Worm (Caenorhabditis elegans): ENCODE data around the gene cccp-1.
A peak's percentile ranks its signal among the peaks of the same experiment; 100 is the strongest.

cccp-1 gene

DNA sequence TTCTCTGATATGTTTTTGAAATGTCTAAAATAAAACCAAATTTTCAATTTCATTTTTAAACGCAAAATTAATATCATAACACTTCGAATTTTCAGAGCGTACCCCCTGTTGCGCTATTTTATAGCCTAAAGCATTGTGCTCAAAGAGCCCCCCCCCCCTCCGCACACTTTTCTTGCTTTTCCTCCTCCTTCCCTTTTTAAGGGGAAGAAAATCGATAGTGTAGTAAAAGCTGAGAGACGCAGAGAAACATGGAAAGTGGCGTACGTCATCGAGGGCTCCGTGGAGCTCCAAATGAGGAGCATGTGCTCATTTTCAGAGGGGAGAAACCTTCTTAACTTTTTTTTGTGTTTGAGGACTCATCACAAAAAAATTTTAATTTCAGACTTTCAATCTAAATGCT lies at the start of gene cccp-1:
cccp-1 (plus strand) TSS at position 377 of the 400 bp plus-strand sequence.
- TF ChIP-seq T26A5.8 (tag; optimal IDR thresholded peaks at IDR 0.05) (no peak), D2030.7 (GFP tag; IDR thresholded peaks at IDR 0.05) (no peak), hsf-1 (GFP tag; IDR thresholded peaks at IDR 0.05) (no peak), mcd-1 (GFP tag; IDR thresholded peaks at IDR 0.05) (peak; percentile 15; the same call in 1 of the 2 replicates), die-1 (tag; optimal IDR thresholded peaks at IDR 0.05) (no peak), ceh-91 (GFP tag; IDR thresholded peaks at IDR 0.05) (no peak), madf-10 (tag; optimal IDR thresholded peaks at IDR 0.05) (no peak), ztf-25 (GFP tag; IDR thresholded peaks at IDR 0.05) (no peak), dpl-1 (GFP tag; optimal IDR thresholded peaks at IDR 0.05) (no peak), cebp-1 (GFP tag; IDR thresholded peaks at IDR 0.05) (no peak), cebp-1 (tag; optimal IDR thresholded peaks at IDR 0.05) (peak; percentile 14), Y53F4B.3 (GFP tag; IDR thresholded peaks at IDR 0.05) (no peak), C06A6.2 (GFP tag; conservative IDR thresholded peaks at IDR 0.05) (no peak), aptf-3 (GFP tag; IDR thresholded peaks at IDR 0.05) (no peak), hmg-1.2 (GFP tag; IDR thresholded peaks at IDR 0.05) (peak; percentile 82), ekl-4 (GFP tag; IDR thresholded peaks at IDR 0.05) (no peak), attf-5 (GFP tag; optimal IDR thresholded peaks at IDR 0.05) (no peak), sdz-38 (tag; optimal IDR thresholded peaks at IDR 0.05) (no peak), cebp-2 (GFP tag; IDR thresholded peaks at IDR 0.05) (no peak), zfh-2 (GFP tag; conservative IDR thresholded peaks at IDR 0.05) (peak; percentile 29; the same call in 1 of the 2 replicates), F33H1.4 (GFP tag; IDR thresholded peaks at IDR 0.05) (no peak), ama-1 (optimal IDR thresholded peaks at IDR 0.05) (no peak), ama-1 (GFP tag; optimal IDR thresholded peaks at IDR 0.05) (no peak), dox-1 (GFP tag; IDR thresholded peaks at IDR 0.05) (0 out of 2 replicates have a peak, but pooled peaks have one; percentile 7), ccch-3 (GFP tag; optimal IDR thresholded peaks at IDR 0.05) (no peak)

DNA sequence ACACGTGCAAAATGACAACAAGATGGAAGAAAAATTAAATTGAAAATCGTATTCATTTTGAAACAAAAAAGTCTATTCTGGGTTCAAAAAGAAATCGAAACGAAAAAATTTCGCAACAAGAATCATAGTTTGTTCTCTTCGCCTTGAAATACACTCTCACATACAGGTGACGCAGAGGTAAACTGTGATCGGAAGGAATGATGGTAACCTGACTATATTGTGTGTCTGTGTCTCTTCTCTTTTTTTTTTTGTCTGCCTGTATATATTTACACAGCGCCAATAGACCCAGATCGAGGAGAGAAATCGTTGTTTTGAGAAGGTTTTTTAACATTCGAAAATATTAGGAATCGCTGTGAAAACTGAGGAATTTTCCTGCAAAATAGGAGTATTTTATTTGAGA lies 48.6 kb upstream of the cccp-1 start:
- TF ChIP-seq mes-4 (tag; optimal IDR thresholded peaks at IDR 0.05), result no peak
- peak; percentile 51 for TF ChIP-seq attf-5 (GFP tag; optimal IDR thresholded peaks at IDR 0.05)
- TF ChIP-seq pha-4 (tag; optimal IDR thresholded peaks at IDR 0.05), result peak; percentile 71
- TF ChIP-seq him-1 (tag; optimal IDR thresholded peaks at IDR 0.05), result no peak
- no peak for TF ChIP-seq madf-10 (tag; optimal IDR thresholded peaks at IDR 0.05)
- no peak for TF ChIP-seq attf-3 (GFP tag; conservative IDR thresholded peaks at IDR 0.05)
- TF ChIP-seq egl-18 (GFP tag; IDR thresholded peaks at IDR 0.05), result no peak
- no peak for TF ChIP-seq ceh-91 (GFP tag; IDR thresholded peaks at IDR 0.05)
- no peak for TF ChIP-seq nfyb-1 (GFP tag; IDR thresholded peaks at IDR 0.05)
- peak; percentile 90 for TF ChIP-seq cebp-1 (GFP tag; IDR thresholded peaks at IDR 0.05)
- peak; percentile 92 for TF ChIP-seq cebp-1 (tag; optimal IDR thresholded peaks at IDR 0.05)
- no peak for TF ChIP-seq ccch-3 (GFP tag; optimal IDR thresholded peaks at IDR 0.05)
- no peak for TF ChIP-seq B0019.2 (GFP tag; conservative IDR thresholded peaks at IDR 0.05)
- no peak for TF ChIP-seq aptf-3 (GFP tag; IDR thresholded peaks at IDR 0.05)
- no peak for TF ChIP-seq nfya-1 (tag; optimal IDR thresholded peaks at IDR 0.05; ENCODE audit: borderline replicate concordance, insufficient read depth)
- TF ChIP-seq repo-1 (tag; optimal IDR thresholded peaks at IDR 0.05), result no peak
- no peak for TF ChIP-seq ztf-26 (tag; optimal IDR thresholded peaks at IDR 0.05)
- no peak for TF ChIP-seq ceh-79 (tag; optimal IDR thresholded peaks at IDR 0.05)
- TF ChIP-seq lsy-27 (tag; optimal IDR thresholded peaks at IDR 0.05; ENCODE audit: borderline replicate concordance, insufficient read depth), result no peak
- no peak for TF ChIP-seq atf-7 (tag; optimal IDR thresholded peaks at IDR 0.05)
- TF ChIP-seq nhr-80 (tag; optimal IDR thresholded peaks at IDR 0.05), result peak; percentile 69
- no peak for TF ChIP-seq Y56A3A.18 (GFP tag; IDR thresholded peaks at IDR 0.05)
- TF ChIP-seq zim-3 (tag; optimal IDR thresholded peaks at IDR 0.05), result no peak
- TF ChIP-seq tbx-9 (tag; optimal IDR thresholded peaks at IDR 0.05; ENCODE audit: borderline replicate concordance), result no peak
- TF ChIP-seq mxl-1 (tag; optimal IDR thresholded peaks at IDR 0.05), result no peak
- TF ChIP-seq snpc-4 (GFP tag; optimal IDR thresholded peaks at IDR 0.05), result no peak
- TF ChIP-seq snpc-4 (tag; optimal IDR thresholded peaks at IDR 0.05), result no peak
- no peak for TF ChIP-seq mel-28 (tag; optimal IDR thresholded peaks at IDR 0.05; ENCODE audit: borderline replicate concordance)
- TF ChIP-seq snpc-1.1 (tag; optimal IDR thresholded peaks at IDR 0.05; ENCODE audit: insufficient read depth), result no peak
- no peak for TF ChIP-seq lir-1 (GFP tag; conservative IDR thresholded peaks at IDR 0.05)
- TF ChIP-seq rec-8 (tag; optimal IDR thresholded peaks at IDR 0.05), result no peak
